Worm (Caenorhabditis elegans): ENCODE measurements around the gene Y57G11C.499.

DNA sequence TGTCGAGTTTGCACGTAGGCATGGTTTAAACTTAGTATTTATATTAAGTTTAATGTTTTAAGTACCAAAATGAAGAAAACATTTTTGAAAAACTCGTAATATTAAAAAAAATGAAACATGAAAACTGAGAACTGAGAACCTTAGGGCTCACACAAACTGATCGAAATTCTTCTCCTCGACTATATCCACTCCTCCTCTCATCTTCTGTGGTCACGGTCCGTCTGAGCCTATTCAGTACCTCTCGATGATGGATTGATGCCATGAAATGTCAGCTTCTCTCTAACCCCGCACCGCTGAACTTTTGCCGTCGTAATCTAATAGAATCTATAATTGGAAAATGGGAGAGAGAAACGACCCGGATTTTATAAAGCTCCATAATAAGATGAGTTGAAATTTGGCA, 29.7 kb upstream of the Y57G11C.499 start, which contains the start of gene nlp-56:
- no peak for TF ChIP-seq pha-4 (GFP tag; IDR thresholded peaks at IDR 0.05)
- no peak for TF ChIP-seq pha-4 (tag; optimal IDR thresholded peaks at IDR 0.05)
- no peak for TF ChIP-seq ceh-20 (GFP tag; IDR thresholded peaks at IDR 0.05)
- TF ChIP-seq fkh-10 (GFP tag; optimal IDR thresholded peaks at IDR 0.05) = no peak
- no peak for TF ChIP-seq mes-2 (tag; optimal IDR thresholded peaks at IDR 0.05; ENCODE audit: poor library complexity, severe bottlenecking)
- no peak for TF ChIP-seq madf-9 (GFP tag; conservative IDR thresholded peaks at IDR 0.05)
